Worm (Caenorhabditis elegans) whole organism, early embryonic: ENCODE results near the gene srd-46.

ENCODE experiments used
- ama-1 ChIP-seq: fragments of 150-350 bp; optimal IDR thresholded peaks from 2 replicates; lab custom pipeline; 2014
- ceh-36 ChIP-seq: sonication (generic microtip); optimal IDR thresholded peaks from 2 replicates; lab custom pipeline; 2016; ENCODE audit warnings: missing genetic modification characterization, inconsistent platforms, missing compliant biosample characterization

DNA sequence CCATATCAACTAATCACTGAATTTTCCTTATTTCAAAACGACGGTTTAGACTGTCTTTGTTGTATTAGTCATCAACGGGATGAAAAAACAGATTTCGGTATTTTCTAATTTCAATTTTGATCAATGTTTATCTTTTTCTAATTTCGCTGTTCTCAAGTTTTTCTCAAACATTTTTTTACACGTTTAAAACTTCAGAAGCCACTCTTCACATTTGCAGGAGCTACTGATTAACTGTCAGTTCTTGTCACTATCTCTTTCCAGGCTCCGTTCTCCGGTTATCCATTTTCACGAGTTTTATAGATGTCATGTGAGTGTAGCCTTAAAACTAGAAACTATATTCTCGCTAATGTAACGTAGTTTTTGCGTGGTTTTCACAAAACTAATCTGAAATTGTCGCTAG is 41.4 kb upstream of the srd-46 start, which contains the start of gene C04B4.4:
- TF ChIP-seq ceh-36 (tag; lab: Kevin White, UChicago) (no peak), ama-1 (lab: Kevin White, UChicago) (no peak)
